Fruit fly (Drosophila melanogaster): ENCODE measurements around the gene sloth1.

Gene sloth1

DNA sequence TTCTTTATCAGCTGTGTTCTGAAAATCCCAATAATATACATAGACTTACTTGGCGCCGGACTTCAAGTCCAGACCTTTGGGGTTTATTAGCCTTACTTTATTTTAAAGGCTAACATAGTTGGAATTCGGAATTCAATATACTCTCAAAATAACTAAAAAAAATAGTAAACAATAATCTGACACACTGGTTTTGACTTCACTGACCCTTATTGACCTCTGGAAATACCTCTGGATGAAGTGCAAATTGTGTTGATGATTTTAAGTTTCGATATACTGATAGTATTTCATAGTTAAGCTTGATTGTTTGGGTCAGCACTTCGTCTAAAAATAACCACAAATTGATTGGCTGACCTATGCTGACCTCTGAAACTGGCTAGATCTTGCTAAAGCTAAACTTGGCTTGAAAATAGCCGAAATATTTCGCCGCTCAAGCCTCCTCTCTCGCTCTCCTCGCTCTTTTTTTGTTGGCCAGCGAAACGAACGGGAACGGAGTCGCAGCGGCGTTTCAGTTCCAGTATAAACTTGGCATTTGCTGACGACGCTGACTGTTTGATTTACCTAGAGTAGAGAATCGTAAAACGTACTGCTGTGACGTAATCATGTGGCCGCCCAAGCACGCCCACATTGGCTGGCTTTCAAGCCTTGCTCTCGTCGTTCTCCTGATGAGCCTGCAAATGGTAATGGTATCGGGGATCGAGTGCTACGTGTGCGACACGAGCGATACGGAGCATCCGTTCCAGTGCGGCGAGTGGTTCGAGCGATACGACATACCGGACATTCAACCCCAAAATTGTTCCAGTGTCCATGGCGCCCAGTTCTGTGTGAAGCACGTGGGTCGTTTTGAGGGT, 25.0 kb upstream of the sloth1 start, which contains the start of gene bou:
bou (plus strand) TSS at position 507 of the 848 bp plus-strand sequence.
- TF ChIP-seq CG33017 (tag; optimal IDR thresholded peaks at IDR 0.05) (no peak), CG12768 (GFP tag; optimal IDR thresholded peaks at IDR 0.05) (no peak), pad (GFP tag; optimal IDR thresholded peaks at IDR 0.05) (no peak), toe (GFP tag; optimal IDR thresholded peaks at IDR 0.05) (no peak), CG1620 (GFP tag; optimal IDR thresholded peaks at IDR 0.05) (no peak), CG7045 (GFP tag; optimal IDR thresholded peaks at IDR 0.05) (no peak), CG11617 (GFP tag; optimal IDR thresholded peaks at IDR 0.05) (no peak), tj (GFP tag; optimal IDR thresholded peaks at IDR 0.05) (peak; percentile 77), CG7101 (tag; optimal IDR thresholded peaks at IDR 0.05) (no peak), CG5204 (GFP tag; optimal IDR thresholded peaks at IDR 0.05) (no peak), ovo (GFP tag; optimal IDR thresholded peaks at IDR 0.05) (peak; percentile 52), bab1 (GFP tag; optimal IDR thresholded peaks at IDR 0.05) (no peak), cic (GFP tag; optimal IDR thresholded peaks at IDR 0.05) (no peak)

DNA sequence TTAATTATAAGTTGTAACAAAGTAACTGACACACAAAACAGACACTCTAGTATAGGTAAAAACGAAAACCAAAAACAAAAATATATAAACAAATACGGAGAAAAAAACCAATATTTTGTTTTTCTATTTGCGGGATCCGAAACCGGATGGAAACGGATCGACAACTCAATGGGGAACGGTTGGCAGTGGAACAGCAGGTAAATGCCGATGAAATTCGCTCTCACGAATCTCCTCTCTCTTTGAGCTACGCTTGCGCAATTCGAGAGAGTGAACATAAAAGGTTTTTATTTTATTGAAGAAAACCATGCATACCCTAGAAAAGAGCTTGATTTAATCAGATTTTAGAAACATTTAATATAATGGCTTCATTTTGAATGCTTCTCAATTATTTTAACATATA, 24.1 kb upstream of the sloth1 start:
- TF ChIP-seq Mnt (GFP tag; optimal IDR thresholded peaks at IDR 0.05): no peak
- TF ChIP-seq cnc (optimal IDR thresholded peaks at IDR 0.05): no peak
- TF ChIP-seq kay (GFP tag; ENCODE audit: borderline replicate concordance): no peak
- no peak for TF ChIP-seq CG7101 (tag; optimal IDR thresholded peaks at IDR 0.05)
- TF ChIP-seq ovo (GFP tag; optimal IDR thresholded peaks at IDR 0.05): no peak
- no peak for TF ChIP-seq CG7045 (GFP tag; optimal IDR thresholded peaks at IDR 0.05)
- no peak for TF ChIP-seq Crg-1 (GFP tag; optimal IDR thresholded peaks at IDR 0.05)
- no peak for TF ChIP-seq Clk (GFP tag; optimal IDR thresholded peaks at IDR 0.05)
- no peak for TF ChIP-seq tj (GFP tag; optimal IDR thresholded peaks at IDR 0.05)
- no peak for TF ChIP-seq CG11617 (GFP tag; optimal IDR thresholded peaks at IDR 0.05)
- TF ChIP-seq pad (GFP tag; optimal IDR thresholded peaks at IDR 0.05): no peak
- TF ChIP-seq CG33017 (tag; optimal IDR thresholded peaks at IDR 0.05): no peak

DNA sequence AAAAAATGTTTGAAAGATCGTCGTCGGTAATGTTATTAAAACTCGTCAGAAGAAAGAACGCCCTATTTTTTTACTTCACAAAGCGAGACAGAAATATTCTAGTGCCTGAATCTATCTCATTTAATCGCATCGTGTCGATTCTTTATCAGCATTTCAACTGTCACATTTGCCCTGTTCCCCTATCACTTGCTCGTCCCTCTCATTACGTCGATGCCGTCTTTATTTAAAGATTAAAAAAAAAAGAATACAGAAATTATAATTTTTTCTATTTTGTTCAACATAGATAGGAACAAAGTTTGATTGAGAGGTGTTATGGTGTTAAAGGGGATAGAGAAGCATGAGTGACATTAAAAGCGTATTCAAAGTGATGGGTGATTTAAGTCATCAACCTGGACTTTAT, 23.1 kb upstream of the sloth1 start:
- no peak for TF ChIP-seq ovo (GFP tag; optimal IDR thresholded peaks at IDR 0.05)
- TF ChIP-seq kay (GFP tag; ENCODE audit: borderline replicate concordance): no peak
- TF ChIP-seq pad (GFP tag; optimal IDR thresholded peaks at IDR 0.05): no peak
- no peak for TF ChIP-seq toe (GFP tag; optimal IDR thresholded peaks at IDR 0.05)
- no peak for TF ChIP-seq Hr96 (GFP tag; optimal IDR thresholded peaks at IDR 0.05)
- no peak for TF ChIP-seq tj (GFP tag; optimal IDR thresholded peaks at IDR 0.05)
- no peak for TF ChIP-seq Mnt (GFP tag; optimal IDR thresholded peaks at IDR 0.05)
- TF ChIP-seq CG7045 (GFP tag; optimal IDR thresholded peaks at IDR 0.05): no peak
- no peak for TF ChIP-seq CG11617 (GFP tag; optimal IDR thresholded peaks at IDR 0.05)
- no peak for TF ChIP-seq Crg-1 (GFP tag; optimal IDR thresholded peaks at IDR 0.05)

DNA sequence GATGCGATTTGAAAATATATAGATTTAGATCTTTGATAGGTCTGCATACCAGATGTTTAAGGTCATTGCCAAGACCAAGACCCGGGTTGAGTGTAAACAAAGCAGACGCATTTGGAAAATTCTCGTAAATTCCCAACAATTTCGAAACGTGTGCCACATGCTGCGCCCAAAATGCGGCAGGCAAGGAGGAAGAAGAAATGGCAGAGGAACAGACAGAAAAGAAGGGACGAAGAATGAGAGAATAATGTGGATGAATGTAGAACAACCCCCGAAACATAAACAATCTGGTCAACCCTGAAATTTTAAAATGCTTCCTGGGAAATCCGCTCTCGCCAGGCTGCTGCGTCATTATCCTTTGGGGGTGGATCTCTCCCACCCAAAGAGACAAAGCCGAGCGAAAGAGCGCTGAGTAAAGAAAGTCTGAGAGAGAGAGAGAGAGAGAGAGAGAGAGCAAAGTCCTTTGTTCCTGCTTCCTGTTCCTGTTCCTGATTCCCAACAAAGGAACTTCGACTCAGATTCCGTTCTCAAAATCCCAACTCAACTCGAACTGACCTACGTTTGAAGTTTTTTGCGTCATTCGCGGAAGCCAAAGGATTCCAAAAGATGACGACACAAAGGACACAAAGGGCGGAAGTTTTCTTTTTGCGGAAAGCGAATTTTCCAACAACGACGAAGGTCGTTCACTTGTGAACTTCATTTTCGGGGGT, 22.4 kb upstream of the sloth1 start:
- TF ChIP-seq Mnt (GFP tag; optimal IDR thresholded peaks at IDR 0.05) (no peak), kay (GFP tag; ENCODE audit: borderline replicate concordance) (no peak), CG7101 (tag; optimal IDR thresholded peaks at IDR 0.05) (no peak), Crg-1 (GFP tag; optimal IDR thresholded peaks at IDR 0.05) (no peak), CG5204 (GFP tag; optimal IDR thresholded peaks at IDR 0.05) (no peak), bab1 (GFP tag; optimal IDR thresholded peaks at IDR 0.05) (no peak), Hr96 (GFP tag; optimal IDR thresholded peaks at IDR 0.05) (no peak), CG11617 (GFP tag; optimal IDR thresholded peaks at IDR 0.05) (no peak), cic (GFP tag; optimal IDR thresholded peaks at IDR 0.05) (no peak), toe (GFP tag; optimal IDR thresholded peaks at IDR 0.05) (no peak), cnc (optimal IDR thresholded peaks at IDR 0.05) (no peak), CG7045 (GFP tag; optimal IDR thresholded peaks at IDR 0.05) (no peak), ovo (GFP tag; optimal IDR thresholded peaks at IDR 0.05) (no peak), pad (GFP tag; optimal IDR thresholded peaks at IDR 0.05) (no peak)

DNA sequence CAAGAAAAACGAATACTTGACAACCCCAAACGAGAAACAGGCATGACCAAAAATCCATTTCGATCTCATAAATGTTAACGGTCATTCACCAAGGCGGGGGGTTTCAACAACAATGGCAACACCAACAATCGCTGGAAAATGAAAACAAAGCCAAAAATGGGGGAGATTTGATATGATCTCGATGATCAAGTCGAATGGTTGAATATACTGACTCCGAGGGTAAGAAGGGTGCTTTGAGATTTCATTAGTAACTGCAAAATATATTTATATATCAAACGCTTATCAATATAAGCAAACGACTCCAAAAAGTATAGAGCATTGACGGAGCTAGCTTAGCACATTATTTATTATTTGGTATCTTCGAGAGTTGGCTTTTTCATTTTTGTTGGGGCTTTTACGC, 21.1 kb upstream of the sloth1 start:
- no peak for TF ChIP-seq pad (GFP tag; optimal IDR thresholded peaks at IDR 0.05)
- TF ChIP-seq CG7101 (tag; optimal IDR thresholded peaks at IDR 0.05): no peak
- no peak for TF ChIP-seq Hr96 (GFP tag; optimal IDR thresholded peaks at IDR 0.05)
- TF ChIP-seq CG7045 (GFP tag; optimal IDR thresholded peaks at IDR 0.05): no peak
- TF ChIP-seq CG1620 (GFP tag; optimal IDR thresholded peaks at IDR 0.05): no peak
- TF ChIP-seq cic (GFP tag; optimal IDR thresholded peaks at IDR 0.05): no peak
- TF ChIP-seq tj (GFP tag; optimal IDR thresholded peaks at IDR 0.05): no peak
- no peak for TF ChIP-seq CG12768 (GFP tag; optimal IDR thresholded peaks at IDR 0.05)
- no peak for TF ChIP-seq CG11617 (GFP tag; optimal IDR thresholded peaks at IDR 0.05)

DNA sequence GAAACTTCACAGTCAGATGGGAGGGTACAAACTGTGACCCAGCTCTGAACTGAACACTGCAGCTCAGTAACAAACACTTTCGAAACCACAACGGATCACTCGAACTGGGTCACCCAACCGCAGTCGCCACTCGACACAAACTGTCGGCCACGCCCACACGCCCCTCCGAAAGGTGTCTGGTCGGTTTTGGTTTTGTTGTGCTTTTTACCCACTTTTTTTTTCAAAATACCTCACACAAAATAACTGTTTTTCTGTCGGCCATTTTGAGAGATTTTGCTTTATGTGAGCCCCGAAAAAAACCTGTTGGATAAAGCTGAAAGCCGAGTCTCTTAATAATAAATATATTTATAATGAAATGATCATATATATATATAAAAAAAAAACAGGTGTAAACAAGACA, 19.9 kb upstream of the sloth1 start, which contains the start of gene ogre:
ogre (minus strand) TSS at position 33 of the 400 bp plus-strand sequence.
- no peak for TF ChIP-seq ovo (GFP tag; optimal IDR thresholded peaks at IDR 0.05)
- no peak for TF ChIP-seq pad (GFP tag; optimal IDR thresholded peaks at IDR 0.05)
- no peak for TF ChIP-seq CG12768 (GFP tag; optimal IDR thresholded peaks at IDR 0.05)
- no peak for TF ChIP-seq CG33017 (tag; optimal IDR thresholded peaks at IDR 0.05)
- TF ChIP-seq CG1620 (GFP tag; optimal IDR thresholded peaks at IDR 0.05): no peak
- no peak for TF ChIP-seq toe (GFP tag; optimal IDR thresholded peaks at IDR 0.05)
- no peak for TF ChIP-seq bab1 (GFP tag; optimal IDR thresholded peaks at IDR 0.05)
- no peak for TF ChIP-seq Clk (GFP tag; optimal IDR thresholded peaks at IDR 0.05)
- no peak for TF ChIP-seq CG5204 (GFP tag; optimal IDR thresholded peaks at IDR 0.05)
- TF ChIP-seq Mnt (GFP tag; optimal IDR thresholded peaks at IDR 0.05): no peak
- no peak for TF ChIP-seq CG11617 (GFP tag; optimal IDR thresholded peaks at IDR 0.05)
- no peak for TF ChIP-seq Hr96 (GFP tag; optimal IDR thresholded peaks at IDR 0.05)
- no peak for TF ChIP-seq Crg-1 (GFP tag; optimal IDR thresholded peaks at IDR 0.05)
- TF ChIP-seq CG7101 (tag; optimal IDR thresholded peaks at IDR 0.05): no peak
- TF ChIP-seq cnc (optimal IDR thresholded peaks at IDR 0.05): no peak

Measured in whole organism, adult.